Fruit fly (Drosophila melanogaster) whole organism, embryonic: ENCODE results near the gene Bdp1.

Source experiments
- Asciz ChIP-seq: fragments of 200-800 bp; sonication (Bioruptor generic); optimal IDR thresholded peaks from 2 replicates; lab custom pipeline; 2017; ENCODE audit warnings: missing biosample characterization, mild to moderate bottlenecking, missing genetic modification characterization, missing genetic modification reagents
- Atf-2 ChIP-seq: fragments of 200-800 bp; sonication (Bioruptor generic); optimal IDR thresholded peaks from 2 replicates; lab custom pipeline; 2016; ENCODE audit warnings: missing biosample characterization, missing genetic modification characterization
- Blimp-1 ChIP-seq: fragments of 200-800 bp; sonication (Bioruptor generic); optimal IDR thresholded peaks from 3 replicates; lab custom pipeline; 2018; ENCODE audit warnings: missing biosample characterization, missing genetic modification characterization, mild to moderate bottlenecking, moderate library complexity, missing genetic modification reagents
- CG10274 ChIP-seq: fragments of 200-800 bp; sonication (Bioruptor generic); optimal IDR thresholded peaks from 3 replicates; lab custom pipeline; 2017; ENCODE audit warnings: missing biosample characterization, mild to moderate bottlenecking, missing genetic modification characterization
- CG10959 ChIP-seq: fragments of 200-800 bp; sonication (Bioruptor generic); IDR thresholded peaks from 2 replicates; pipeline ENCODE4 v1.3.6; 2022; ENCODE audit warnings: missing biosample characterization, missing genetic modification characterization
- CG10979 ChIP-seq: fragments of 200-800 bp; sonication (Bioruptor generic); optimal IDR thresholded peaks from 2 replicates; lab custom pipeline; 2018; ENCODE audit warnings: missing biosample characterization, mild to moderate bottlenecking, missing genetic modification characterization, moderate library complexity
- CG11696 ChIP-seq: fragments of 200-800 bp; sonication (Bioruptor generic); IDR thresholded peaks from 2 replicates; pipeline ENCODE4 v1.3.6; 2022; ENCODE audit warnings: missing biosample characterization, missing genetic modification characterization
- CG11723 ChIP-seq: fragments of 200-800 bp; sonication (Bioruptor generic); optimal IDR thresholded peaks from 2 replicates; lab custom pipeline; 2017; ENCODE audit warnings: missing biosample characterization, mild to moderate bottlenecking, missing genetic modification characterization
- CG12659 ChIP-seq: fragments of 200-800 bp; sonication (Bioruptor generic); optimal IDR thresholded peaks from 3 replicates; lab custom pipeline; 2017; ENCODE audit warnings: mild to moderate bottlenecking, missing biosample characterization, missing genetic modification reagents, missing genetic modification characterization
- CG15011 ChIP-seq: fragments of 200-800 bp; sonication (Bioruptor generic); optimal IDR thresholded peaks from 3 replicates; lab custom pipeline; 2018; ENCODE audit warnings: missing biosample characterization, mild to moderate bottlenecking, missing genetic modification characterization
- CG15514 ChIP-seq: fragments of 200-800 bp; sonication (Bioruptor generic); optimal IDR thresholded peaks from 3 replicates; lab custom pipeline; 2017; ENCODE audit warnings: missing biosample characterization, missing genetic modification characterization, mild to moderate bottlenecking, moderate library complexity, missing genetic modification reagents
- CG1832 ChIP-seq: fragments of 200-800 bp; sonication (Bioruptor generic); optimal IDR thresholded peaks from 2 replicates; lab custom pipeline; 2017; ENCODE audit warnings: missing biosample characterization, mild to moderate bottlenecking, missing genetic modification characterization, inconsistent platforms
- CG2889 ChIP-seq: fragments of 200-800 bp; sonication (Bioruptor generic); IDR thresholded peaks from 3 replicates; pipeline ENCODE4 v1.3.6; 2022; ENCODE audit warnings: missing biosample characterization, missing genetic modification characterization
- CG32532 ChIP-seq: fragments of 200-800 bp; sonication (Bioruptor generic); IDR thresholded peaks from 2 replicates; pipeline ENCODE4 v1.3.6; 2022; ENCODE audit warnings: missing biosample characterization, missing genetic modification characterization
- CG3407 ChIP-seq: fragments of 200-800 bp; sonication (Bioruptor generic); optimal IDR thresholded peaks from 2 replicates; lab custom pipeline; 2018; ENCODE audit warnings: missing biosample characterization, mild to moderate bottlenecking, missing genetic modification characterization
- CG3995 ChIP-seq: fragments of 200-800 bp; sonication (Bioruptor generic); optimal IDR thresholded peaks from 3 replicates; lab custom pipeline; 2016; ENCODE audit warnings: missing biosample characterization, missing genetic modification characterization
- CG42726 ChIP-seq: fragments of 200-800 bp; sonication (Bioruptor generic); IDR thresholded peaks from 2 replicates; pipeline ENCODE4 v1.3.6; 2022; ENCODE audit warnings: missing biosample characterization, missing genetic modification characterization; ENCODE audit not compliant: partially characterized antibody
- CG4328 ChIP-seq: fragments of 200-800 bp; sonication (Bioruptor generic); optimal IDR thresholded peaks from 3 replicates; lab custom pipeline; 2017; ENCODE audit warnings: missing biosample characterization, missing genetic modification reagents, missing genetic modification characterization
- CG4617 ChIP-seq: fragments of 200-800 bp; sonication (Bioruptor generic); optimal IDR thresholded peaks from 3 replicates; lab custom pipeline; 2016; ENCODE audit warnings: missing biosample characterization, missing genetic modification characterization, borderline replicate concordance
- CG4730 ChIP-seq: fragments of 200-800 bp; sonication (Bioruptor generic); IDR thresholded peaks from 2 replicates; pipeline ENCODE4 v1.3.6; 2022; ENCODE audit warnings: missing biosample characterization, missing genetic modification characterization
- CG6254 ChIP-seq: fragments of 200-800 bp; sonication (Bioruptor generic); optimal IDR thresholded peaks from 3 replicates; lab custom pipeline; 2017; ENCODE audit warnings: mild to moderate bottlenecking, missing biosample characterization, missing genetic modification reagents, missing genetic modification characterization
- CG6272 ChIP-seq: fragments of 200-800 bp; sonication (Bioruptor generic); IDR thresholded peaks from 2 replicates; pipeline ENCODE4 v1.3.6; 2022; ENCODE audit warnings: missing biosample characterization, missing genetic modification characterization
- CG8924 ChIP-seq: fragments of 200-800 bp; optimal IDR thresholded peaks from 3 replicates; lab custom pipeline; 2019; ENCODE audit warnings: missing biosample characterization, mild to moderate bottlenecking, missing genetic modification characterization, moderate library complexity
- CG8944 ChIP-seq: fragments of 200-800 bp; sonication (Bioruptor generic); optimal IDR thresholded peaks from 3 replicates; lab custom pipeline; 2016; ENCODE audit warnings: missing biosample characterization, missing genetic modification characterization
- CG9932 ChIP-seq: fragments of 200-800 bp; sonication (Bioruptor generic); IDR thresholded peaks from 2 replicates; pipeline ENCODE4 v1.3.6; 2022; ENCODE audit warnings: missing biosample characterization, missing genetic modification characterization
- CoRest ChIP-seq: fragments of 200-800 bp; sonication (Bioruptor generic); optimal IDR thresholded peaks from 3 replicates; lab custom pipeline; 2018; ENCODE audit warnings: missing biosample characterization, mild to moderate bottlenecking, missing genetic modification characterization, moderate library complexity
- CrebB ChIP-seq: fragments of 200-800 bp; sonication (Bioruptor generic); optimal IDR thresholded peaks from 3 replicates; lab custom pipeline; 2018; ENCODE audit warnings: missing biosample characterization, mild to moderate bottlenecking, missing genetic modification characterization
- Doc2 ChIP-seq: fragments of 200-800 bp; sonication (Bioruptor generic); IDR thresholded peaks from 2 replicates; pipeline ENCODE4 v1.3.6; 2022; ENCODE audit warnings: missing biosample characterization, missing genetic modification characterization
- HHEX ChIP-seq: fragments of 200-800 bp; sonication (Bioruptor generic); optimal IDR thresholded peaks from 3 replicates; lab custom pipeline; 2017; ENCODE audit warnings: missing biosample characterization, mild to moderate bottlenecking, missing genetic modification characterization, missing genetic modification reagents
- Hsf ChIP-seq: fragments of 200-800 bp; sonication (Bioruptor generic); optimal IDR thresholded peaks from 3 replicates; lab custom pipeline; 2016; ENCODE audit warnings: missing biosample characterization, missing genetic modification characterization
- Mrtf ChIP-seq: fragments of 200-800 bp; sonication (Bioruptor generic); IDR thresholded peaks from 3 replicates; pipeline ENCODE4 v1.3.6; 2022; ENCODE audit warnings: missing biosample characterization, missing genetic modification characterization
- Oaz ChIP-seq: fragments of 200-800 bp; sonication (Bioruptor generic); IDR thresholded peaks from 2 replicates; pipeline ENCODE4 v1.3.6; 2022; ENCODE audit warnings: missing biosample characterization, missing genetic modification characterization
- Oli ChIP-seq: fragments of 200-800 bp; sonication (Bioruptor generic); optimal IDR thresholded peaks from 2 replicates; lab custom pipeline; 2018; ENCODE audit warnings: missing biosample characterization, mild to moderate bottlenecking, missing genetic modification characterization, moderate library complexity
- TFAM ChIP-seq: fragments of 200-800 bp; sonication (Bioruptor generic); optimal IDR thresholded peaks from 2 replicates; lab custom pipeline; 2017; ENCODE audit warnings: missing biosample characterization, missing genetic modification characterization, inconsistent platforms
- ato ChIP-seq: fragments of 200-800 bp; sonication (Bioruptor generic); IDR thresholded peaks from 2 replicates; pipeline ENCODE4 v1.3.6; 2022; ENCODE audit warnings: missing biosample characterization, missing genetic modification characterization; ENCODE audit not compliant: partially characterized antibody
- bcd ChIP-seq: fragments of 200-800 bp; sonication (Bioruptor generic); optimal IDR thresholded peaks from 2 replicates; lab custom pipeline; 2017; ENCODE audit warnings: missing biosample characterization, mild to moderate bottlenecking, missing genetic modification characterization
- bowl ChIP-seq: fragments of 200-800 bp; sonication (Bioruptor generic); IDR thresholded peaks from 2 replicates; pipeline ENCODE4 v1.3.6; 2022; ENCODE audit warnings: missing biosample characterization, missing genetic modification characterization
- cas ChIP-seq: fragments of 200-800 bp; sonication (Bioruptor generic); IDR thresholded peaks from 2 replicates; pipeline ENCODE4 v1.3.6; 2022; ENCODE audit warnings: missing biosample characterization, missing genetic modification characterization
- chif ChIP-seq, 2 experiments: fragments of 200-800 bp; sonication (Bioruptor generic); optimal IDR thresholded peaks; 3 replicates each; lab custom pipeline; 2016; ENCODE audit warnings: missing biosample characterization in 2 of 2, missing genetic modification characterization in 2 of 2
- gce ChIP-seq: fragments of 200-800 bp; sonication (Bioruptor generic); IDR thresholded peaks from 3 replicates; pipeline ENCODE4 v1.3.6; 2022; ENCODE audit warnings: missing biosample characterization, missing genetic modification characterization
- klu ChIP-seq: fragments of 200-800 bp; sonication (Bioruptor generic); IDR thresholded peaks from 2 replicates; pipeline ENCODE4 v1.3.6; 2022; ENCODE audit warnings: missing biosample characterization, missing genetic modification characterization
- knrl ChIP-seq: fragments of 200-800 bp; sonication (Bioruptor generic); IDR thresholded peaks from 3 replicates; pipeline ENCODE4 v1.3.6; 2022; ENCODE audit warnings: missing biosample characterization, missing genetic modification characterization; ENCODE audit not compliant: partially characterized antibody
- otp ChIP-seq: fragments of 200-800 bp; sonication (Bioruptor generic); IDR thresholded peaks from 3 replicates; pipeline ENCODE4, ENCODE4 v1.3.6; 2022; ENCODE audit warnings: missing biosample characterization, missing genetic modification characterization
- sd ChIP-seq: fragments of 200-800 bp; sonication (Bioruptor generic); optimal IDR thresholded peaks from 3 replicates; lab custom pipeline; 2018; ENCODE audit warnings: missing biosample characterization, mild to moderate bottlenecking, missing genetic modification characterization, moderate library complexity
- sima ChIP-seq: fragments of 200-800 bp; sonication (Bioruptor generic); optimal IDR thresholded peaks from 2 replicates; lab custom pipeline; 2016; ENCODE audit warnings: missing biosample characterization, missing genetic modification characterization
- sisA ChIP-seq: fragments of 200-800 bp; sonication (Bioruptor generic); IDR thresholded peaks from 2 replicates; pipeline ENCODE4 v1.3.6; 2022; ENCODE audit warnings: missing biosample characterization, missing genetic modification characterization
- sob ChIP-seq: fragments of 200-800 bp; sonication (Bioruptor generic); IDR thresholded peaks from 2 replicates; pipeline ENCODE4 v1.3.6; 2022; ENCODE audit warnings: missing biosample characterization, missing genetic modification characterization
- trh ChIP-seq: fragments of 200-800 bp; sonication (Bioruptor generic); optimal IDR thresholded peaks from 2 replicates; lab custom pipeline; 2016; ENCODE audit warnings: missing biosample characterization, missing genetic modification characterization
- vnd ChIP-seq: fragments of 200-800 bp; sonication (Bioruptor generic); IDR thresholded peaks from 3 replicates; pipeline ENCODE4 v1.3.6; 2022; ENCODE audit warnings: missing biosample characterization, missing genetic modification characterization; ENCODE audit not compliant: partially characterized antibody
- vvl ChIP-seq: fragments of 200-800 bp; sonication (Bioruptor generic); IDR thresholded peaks from 2 replicates; pipeline ENCODE4 v1.3.6; 2022; ENCODE audit warnings: missing biosample characterization, missing genetic modification characterization

The Bdp1 gene

DNA sequence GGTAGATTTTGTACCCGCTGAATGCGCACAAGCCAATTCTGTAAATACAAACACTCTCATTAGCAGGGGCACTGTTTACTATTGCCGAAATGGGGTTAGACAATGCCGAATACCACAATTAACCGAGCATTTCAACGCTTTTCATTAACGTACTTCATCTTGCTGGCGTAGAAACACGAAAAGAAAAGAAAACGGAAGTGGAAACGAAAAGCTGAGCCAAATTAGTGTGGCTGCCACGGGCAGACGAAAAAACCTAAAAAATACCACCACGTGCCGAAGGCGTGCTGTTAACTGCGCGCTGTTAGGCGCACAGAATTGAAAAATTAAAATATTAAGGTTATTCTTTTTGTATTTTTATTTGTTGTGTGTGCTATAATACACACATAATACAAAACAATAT is 21.2 kb upstream of the Bdp1 start, which contains the start of gene RpL24 (continued):
- no peak; the same call in 2 of the 3 replicates for TF ChIP-seq knrl (GFP tag; lab: Robert Waterston, UW)
- no peak; the same call in 1 of the 2 replicates for TF ChIP-seq sisA (GFP tag; lab: Robert Waterston, UW)
- TF ChIP-seq CG3407 = peak; percentile 90
- peak; percentile 95 for TF ChIP-seq bcd (GFP tag; lab: Kevin White, UChicago)
- TF ChIP-seq chif (GFP tag; optimal IDR thresholded peaks at IDR 0.05; lab: Kevin White, UChicago) = peak; percentile 80 to 91
- peak; percentile 95 for TF ChIP-seq Asciz
- TF ChIP-seq Blimp-1 (GFP tag; lab: Kevin White, UChicago) = peak; percentile 67
- TF ChIP-seq sima (GFP tag; lab: Kevin White, UChicago) = peak; percentile 90
- TF ChIP-seq CG6254 = peak; percentile 86
- TF ChIP-seq ato = peak; percentile 36; the same call in 1 of the 2 replicates
- peak; percentile 94 for TF ChIP-seq CG32532 (GFP tag; lab: Robert Waterston, UW)
- peak; percentile 80 for TF ChIP-seq CG4617 (GFP tag; lab: Kevin White, UChicago)
- peak; percentile 75 for TF ChIP-seq CG10979 (tag; lab: Kevin White, UChicago)
- peak; percentile 22; the same call in 1 of the 2 replicates for TF ChIP-seq klu (GFP tag; lab: Robert Waterston, UW)
- TF ChIP-seq CG12659 (GFP tag; lab: Kevin White, UChicago) = peak; percentile 95
- TF ChIP-seq CG11696 (GFP tag; lab: Robert Waterston, UW) = peak; percentile 77
- TF ChIP-seq Doc2 (GFP tag; lab: Robert Waterston, UW) = no peak
- peak; percentile 95 for TF ChIP-seq otp (GFP tag; lab: Robert Waterston, UW)
- peak; percentile 93 for TF ChIP-seq CrebB (tag; lab: Kevin White, UChicago)
- TF ChIP-seq bowl = peak; percentile 75; the same call in 1 of the 2 replicates
- peak; percentile 59; the same call in 2 of the 3 replicates for TF ChIP-seq Mrtf (GFP tag; lab: Robert Waterston, UW)
- TF ChIP-seq CG10274 (GFP tag; lab: Kevin White, UChicago) = peak; percentile 87
- peak; percentile 75 for TF ChIP-seq CG9932
- no peak for TF ChIP-seq sd (tag; lab: Kevin White, UChicago)
- TF ChIP-seq HHEX = peak; percentile 96
- no peak for TF ChIP-seq vnd (GFP tag; lab: Robert Waterston, UW)
- TF ChIP-seq TFAM (GFP tag; lab: Kevin White, UChicago) = peak; percentile 86
- TF ChIP-seq CoRest (tag; lab: Kevin White, UChicago) = peak; percentile 73
- peak; percentile 69 for TF ChIP-seq trh (GFP tag; lab: Kevin White, UChicago)
- TF ChIP-seq Oli = peak; percentile 71
- peak; percentile 95 for TF ChIP-seq CG4328 (GFP tag; lab: Kevin White, UChicago)
- TF ChIP-seq sob = peak; percentile 92
- TF ChIP-seq CG3995 (GFP tag; lab: Kevin White, UChicago) = peak; percentile 79
- TF ChIP-seq CG10959 (GFP tag; lab: Robert Waterston, UW) = peak; percentile 73
- TF ChIP-seq Hsf (GFP tag; lab: Kevin White, UChicago) = peak; percentile 90
- TF ChIP-seq CG15011 (GFP tag; lab: Kevin White, UChicago) = peak; percentile 90
- TF ChIP-seq CG1832 (GFP tag; lab: Kevin White, UChicago) = no peak
- peak; percentile 72 for TF ChIP-seq CG8924 (tag; lab: Kevin White, UChicago)
- TF ChIP-seq Oaz (GFP tag; lab: Robert Waterston, UW) = peak; percentile 58
- peak; percentile 96 for TF ChIP-seq gce (GFP tag; lab: Robert Waterston, UW)
- TF ChIP-seq CG42726 (GFP tag; lab: Robert Waterston, UW) = peak; percentile 45; the same call in 1 of the 2 replicates
- peak; percentile 94 for TF ChIP-seq CG15514 (GFP tag; lab: Kevin White, UChicago)
- TF ChIP-seq Atf-2 (GFP tag; lab: Kevin White, UChicago) = peak; percentile 83
- peak; percentile 53; the same call in 1 of the 3 replicates for TF ChIP-seq CG2889 (GFP tag; lab: Robert Waterston, UW)
- peak; percentile 69 for TF ChIP-seq CG8944 (GFP tag; lab: Kevin White, UChicago)
- TF ChIP-seq vvl (GFP tag; lab: Robert Waterston, UW) = peak; percentile 96
- peak; percentile 65 for TF ChIP-seq cas (GFP tag; lab: Robert Waterston, UW)
- no peak for TF ChIP-seq CG4730 (GFP tag; lab: Robert Waterston, UW)
- TF ChIP-seq CG6272 = peak; percentile 64; the same call in 1 of the 2 replicates
- peak; percentile 92 for TF ChIP-seq CG11723 (GFP tag; lab: Kevin White, UChicago)
